Fruit fly (Drosophila melanogaster) whole organism, embryonic: ENCODE results near the gene CG31908.

Source experiments
- Aef1 ChIP-seq: fragments of 200-800 bp; sonication (Bioruptor generic); IDR thresholded peaks from 3 replicates; pipeline ENCODE4 v1.3.6; 2022; ENCODE audit warnings: missing biosample characterization, missing genetic modification characterization
- C15 ChIP-seq: fragments of 200-800 bp; sonication (Bioruptor generic); IDR thresholded peaks from 3 replicates; pipeline ENCODE4 v1.3.6; 2022; ENCODE audit warnings: missing biosample characterization, missing genetic modification characterization
- CG11093 ChIP-seq: fragments of 200-800 bp; sonication (Bioruptor generic); IDR thresholded peaks from 3 replicates; pipeline ENCODE4 v1.3.6; 2022; ENCODE audit warnings: missing biosample characterization, missing genetic modification characterization
- CG12155 ChIP-seq: fragments of 200-800 bp; sonication (Bioruptor generic); optimal IDR thresholded peaks from 3 replicates; lab custom pipeline; 2016; ENCODE audit warnings: missing biosample characterization, missing genetic modification characterization
- CG14965 ChIP-seq: fragments of 200-800 bp; sonication (Bioruptor generic); optimal IDR thresholded peaks from 2 replicates; lab custom pipeline; 2016; ENCODE audit warnings: missing biosample characterization, missing genetic modification characterization, borderline replicate concordance
- CG17829 ChIP-seq: fragments of 200-800 bp; optimal IDR thresholded peaks from 2 replicates; lab custom pipeline; 2019; ENCODE audit warnings: missing biosample characterization, mild to moderate bottlenecking, missing genetic modification characterization, moderate library complexity
- CG18764 ChIP-seq: fragments of 200-800 bp; sonication (Bioruptor generic); optimal IDR thresholded peaks from 3 replicates; lab custom pipeline; 2016; ENCODE audit warnings: missing biosample characterization, missing genetic modification characterization
- CG3065 ChIP-seq: fragments of 200-800 bp; sonication (Bioruptor generic); optimal IDR thresholded peaks from 2 replicates; lab custom pipeline; 2016; ENCODE audit warnings: missing biosample characterization, missing genetic modification characterization
- CG32772 ChIP-seq: fragments of 200-800 bp; sonication (Bioruptor generic); IDR thresholded peaks from 2 replicates; pipeline ENCODE4 v1.3.6; 2022; ENCODE audit warnings: missing biosample characterization, missing genetic modification characterization
- CG33213 ChIP-seq: fragments of 200-800 bp; sonication (Bioruptor generic); optimal IDR thresholded peaks from 3 replicates; lab custom pipeline; 2016; ENCODE audit warnings: missing biosample characterization, missing genetic modification characterization
- CG3407 ChIP-seq: fragments of 200-800 bp; sonication (Bioruptor generic); optimal IDR thresholded peaks from 2 replicates; lab custom pipeline; 2018; ENCODE audit warnings: missing biosample characterization, mild to moderate bottlenecking, missing genetic modification characterization
- CG34422 ChIP-seq: fragments of 200-800 bp; sonication (Bioruptor generic); IDR thresholded peaks from 3 replicates; pipeline ENCODE4 v1.3.6; 2022; ENCODE audit warnings: missing biosample characterization, missing genetic modification characterization
- CG43689 ChIP-seq: fragments of 200-800 bp; sonication (Bioruptor generic); IDR thresholded peaks from 2 replicates; pipeline ENCODE4 v1.3.6; 2022; ENCODE audit warnings: missing biosample characterization, missing genetic modification characterization
- CG7963 ChIP-seq: fragments of 200-800 bp; sonication (Bioruptor generic); IDR thresholded peaks from 3 replicates; pipeline ENCODE4 v1.3.6; 2022; ENCODE audit warnings: missing biosample characterization, missing genetic modification characterization; ENCODE audit not compliant: partially characterized antibody
- Chrac-16 ChIP-seq: fragments of 200-800 bp; sonication (Bioruptor generic); optimal IDR thresholded peaks from 3 replicates; lab custom pipeline; 2016; ENCODE audit warnings: missing biosample characterization, missing genetic modification characterization
- CoRest ChIP-seq: fragments of 200-800 bp; sonication (Bioruptor generic); optimal IDR thresholded peaks from 3 replicates; lab custom pipeline; 2018; ENCODE audit warnings: missing biosample characterization, mild to moderate bottlenecking, missing genetic modification characterization, moderate library complexity
- CrebB ChIP-seq: fragments of 200-800 bp; sonication (Bioruptor generic); optimal IDR thresholded peaks from 3 replicates; lab custom pipeline; 2018; ENCODE audit warnings: missing biosample characterization, mild to moderate bottlenecking, missing genetic modification characterization
- Dbx ChIP-seq: fragments of 200-800 bp; sonication (Bioruptor generic); IDR thresholded peaks from 3 replicates; pipeline ENCODE4 v1.3.6; 2022; ENCODE audit warnings: missing biosample characterization, missing genetic modification characterization
- ERR ChIP-seq: fragments of 200-800 bp; sonication (Bioruptor generic); optimal IDR thresholded peaks from 2 replicates; lab custom pipeline; 2016; ENCODE audit warnings: missing biosample characterization, missing genetic modification characterization
- Fer3 ChIP-seq: fragments of 200-800 bp; sonication (Bioruptor generic); optimal IDR thresholded peaks from 2 replicates; lab custom pipeline; 2018; ENCODE audit warnings: missing biosample characterization, mild to moderate bottlenecking, missing genetic modification characterization, moderate library complexity
- H15 ChIP-seq: fragments of 200-800 bp; sonication (Bioruptor generic); IDR thresholded peaks from 3 replicates; pipeline ENCODE4 v1.3.6; 2022; ENCODE audit warnings: missing biosample characterization, missing genetic modification characterization
- Hmx ChIP-seq: fragments of 200-800 bp; sonication (Bioruptor generic); optimal IDR thresholded peaks from 2 replicates; lab custom pipeline; 2016; ENCODE audit warnings: missing biosample characterization, missing genetic modification characterization
- Mrtf ChIP-seq: fragments of 200-800 bp; sonication (Bioruptor generic); IDR thresholded peaks from 3 replicates; pipeline ENCODE4 v1.3.6; 2022; ENCODE audit warnings: missing biosample characterization, missing genetic modification characterization
- NC2β ChIP-seq: fragments of 200-800 bp; sonication (Bioruptor generic); optimal IDR thresholded peaks from 2 replicates; lab custom pipeline; 2016; ENCODE audit warnings: missing biosample characterization, missing genetic modification characterization
- Nf-YA ChIP-seq: fragments of 200-800 bp; sonication (Bioruptor generic); IDR thresholded peaks from 2 replicates; pipeline ENCODE4 v1.3.6; 2022; ENCODE audit warnings: missing biosample characterization, missing genetic modification characterization
- NfI ChIP-seq: fragments of 200-800 bp; sonication (Bioruptor generic); optimal IDR thresholded peaks from 3 replicates; lab custom pipeline; 2018; ENCODE audit warnings: missing biosample characterization, mild to moderate bottlenecking, missing genetic modification characterization, moderate library complexity
- Rx ChIP-seq: fragments of 200-800 bp; sonication (Bioruptor generic); IDR thresholded peaks from 2 replicates; pipeline ENCODE4 v1.3.6; 2022; ENCODE audit warnings: missing biosample characterization, missing genetic modification characterization
- Xbp1 ChIP-seq: fragments of 200-800 bp; sonication (Bioruptor generic); optimal IDR thresholded peaks from 3 replicates; lab custom pipeline; 2016; ENCODE audit warnings: missing biosample characterization, mild to moderate bottlenecking, missing genetic modification characterization
- Xrp1 ChIP-seq: fragments of 200-800 bp; sonication (Bioruptor generic); IDR thresholded peaks from 2 replicates; pipeline ENCODE4 v1.3.6; 2022; ENCODE audit warnings: missing biosample characterization, missing genetic modification characterization
- ab ChIP-seq: fragments of 200-800 bp; sonication (Bioruptor generic); optimal IDR thresholded peaks from 2 replicates; lab custom pipeline; 2016; ENCODE audit warnings: missing biosample characterization, missing genetic modification characterization
- bbx ChIP-seq: fragments of 200-800 bp; sonication (Bioruptor generic); IDR thresholded peaks from 2 replicates; pipeline ENCODE4 v1.3.6; 2022; ENCODE audit warnings: missing biosample characterization, missing genetic modification characterization; ENCODE audit not compliant: partially characterized antibody
- cas ChIP-seq: fragments of 200-800 bp; sonication (Bioruptor generic); IDR thresholded peaks from 2 replicates; pipeline ENCODE4 v1.3.6; 2022; ENCODE audit warnings: missing biosample characterization, missing genetic modification characterization
- cato ChIP-seq: fragments of 200-800 bp; sonication (Bioruptor generic); optimal IDR thresholded peaks from 2 replicates; lab custom pipeline; 2016; ENCODE audit warnings: missing biosample characterization, missing genetic modification characterization, borderline replicate concordance
- crc ChIP-seq: fragments of 200-800 bp; sonication (Bioruptor generic); optimal IDR thresholded peaks from 2 replicates; lab custom pipeline; 2016; ENCODE audit warnings: missing biosample characterization, missing genetic modification characterization
- crol ChIP-seq: fragments of 200-800 bp; sonication (Bioruptor generic); IDR thresholded peaks from 2 replicates; pipeline ENCODE4 v1.3.6; 2022; ENCODE audit warnings: missing biosample characterization, missing genetic modification characterization
- dm ChIP-seq: fragments of 200-800 bp; sonication (Bioruptor generic); optimal IDR thresholded peaks from 3 replicates; lab custom pipeline; 2016; ENCODE audit warnings: missing biosample characterization, missing genetic modification characterization
- dysf ChIP-seq: fragments of 200-800 bp; sonication (Bioruptor generic); IDR thresholded peaks from 3 replicates; pipeline ENCODE4 v1.3.6; 2022; ENCODE audit warnings: missing biosample characterization, missing genetic modification characterization
- grau ChIP-seq: fragments of 200-800 bp; optimal IDR thresholded peaks from 3 replicates; lab custom pipeline; 2019; ENCODE audit warnings: missing biosample characterization, mild to moderate bottlenecking, missing genetic modification characterization, moderate library complexity
- gro ChIP-seq: fragments of 200-800 bp; sonication (Bioruptor generic); optimal IDR thresholded peaks from 2 replicates; lab custom pipeline; 2016; ENCODE audit warnings: missing biosample characterization, missing genetic modification characterization
- ind ChIP-seq: fragments of 200-800 bp; sonication (Bioruptor generic); optimal IDR thresholded peaks from 3 replicates; lab custom pipeline; 2016; ENCODE audit warnings: missing biosample characterization, missing genetic modification characterization
- kah ChIP-seq: fragments of 200-800 bp; sonication (Bioruptor generic); optimal IDR thresholded peaks from 2 replicates; lab custom pipeline; 2018; ENCODE audit warnings: missing biosample characterization, mild to moderate bottlenecking, missing genetic modification characterization
- knrl ChIP-seq: fragments of 200-800 bp; sonication (Bioruptor generic); IDR thresholded peaks from 3 replicates; pipeline ENCODE4 v1.3.6; 2022; ENCODE audit warnings: missing biosample characterization, missing genetic modification characterization; ENCODE audit not compliant: partially characterized antibody
- lilli ChIP-seq: fragments of 200-800 bp; sonication (Bioruptor generic); optimal IDR thresholded peaks from 3 replicates; lab custom pipeline; 2016; ENCODE audit warnings: missing biosample characterization, missing genetic modification characterization
- lola ChIP-seq, 3 experiments: fragments of >200 bp in 2 of 3; fragments of 200-800 bp in 1 of 3; sonication (Bioruptor generic) in 1 of 3; optimal IDR thresholded peaks; 2 replicates each; lab custom pipeline; 2017 to 2019; ENCODE audit warnings: missing biosample characterization in 3 of 3, missing genetic modification characterization in 3 of 3, mild to moderate bottlenecking in 1 of 3, moderate library complexity in 1 of 3
- pros ChIP-seq: fragments of 200-800 bp; sonication (Bioruptor generic); optimal IDR thresholded peaks from 3 replicates; lab custom pipeline; 2019; ENCODE audit warnings: missing biosample characterization, mild to moderate bottlenecking, missing genetic modification characterization, moderate library complexity
- repo ChIP-seq: fragments of 200-800 bp; sonication (Bioruptor generic); optimal IDR thresholded peaks from 2 replicates; lab custom pipeline; 2016; ENCODE audit warnings: missing biosample characterization, missing genetic modification characterization
- sim ChIP-seq: fragments of 200-800 bp; sonication (Bioruptor generic); IDR thresholded peaks from 2 replicates; pipeline ENCODE4 v1.3.6; 2022; ENCODE audit warnings: missing biosample characterization, missing genetic modification characterization
- ssp ChIP-seq: fragments of 200-800 bp; sonication (Bioruptor generic); IDR thresholded peaks from 2 replicates; pipeline ENCODE4 v1.3.6; 2022; ENCODE audit warnings: missing biosample characterization, missing genetic modification characterization
- wek ChIP-seq: fragments of 200-800 bp; sonication (Bioruptor generic); optimal IDR thresholded peaks from 3 replicates; lab custom pipeline; 2018; ENCODE audit warnings: missing biosample characterization, mild to moderate bottlenecking, missing genetic modification characterization, moderate library complexity
- wor ChIP-seq: fragments of 200-800 bp; sonication (Bioruptor generic); IDR thresholded peaks from 2 replicates; pipeline ENCODE4 v1.3.6; 2022; ENCODE audit warnings: missing biosample characterization, missing genetic modification characterization
- zfh1 ChIP-seq: fragments of 200-800 bp; sonication (Bioruptor generic); IDR thresholded peaks from 3 replicates; pipeline ENCODE4 v1.3.6; 2022; ENCODE audit warnings: missing biosample characterization, missing genetic modification characterization

CG31908 gene

DNA sequence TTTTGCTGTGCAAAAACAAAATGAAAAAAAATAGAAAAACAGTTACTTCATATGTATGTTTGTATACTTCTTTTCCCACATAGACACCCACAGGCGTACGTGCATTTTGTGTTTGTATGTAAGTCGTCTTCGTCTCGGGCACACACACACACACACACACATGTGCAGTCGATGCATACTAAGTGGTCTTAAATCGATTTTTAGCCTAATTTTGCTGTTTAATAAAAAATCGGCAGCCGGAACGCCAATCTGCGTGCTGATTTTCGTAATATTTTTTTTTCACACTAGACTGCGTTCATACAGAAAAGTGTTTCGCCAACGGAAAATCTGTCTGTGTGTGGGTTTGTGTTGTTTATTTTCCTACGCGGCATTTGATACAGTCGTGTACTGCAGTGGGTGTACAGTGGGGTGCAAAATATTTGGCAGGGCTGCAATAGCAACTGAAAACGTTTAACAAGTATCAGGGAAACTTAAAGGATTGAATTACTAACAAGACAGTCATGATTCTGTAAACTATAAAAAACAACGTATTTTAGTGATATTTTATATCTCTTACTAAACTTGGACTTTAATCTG lies 6.0 kb upstream of the CG31908 start (continued):
- TF ChIP-seq wek (GFP tag; lab: Kevin White, UChicago) (peak; percentile 41), pros (GFP tag; lab: Kevin White, UChicago) (peak; percentile 19), gro (peak; percentile 55), Aef1 (GFP tag; lab: Robert Waterston, UW) (peak; percentile 21; the same call in 1 of the 3 replicates), zfh1 (GFP tag; lab: Robert Waterston, UW) (peak; percentile 65; the same call in 2 of the 3 replicates), lilli (GFP tag; lab: Kevin White, UChicago) (peak; percentile 69), CG7963 (no peak), sim (GFP tag; lab: Robert Waterston, UW) (0 out of 2 replicates have a peak, but pooled peaks have one; percentile 19), lola (GFP tag; optimal IDR thresholded peaks at IDR 0.05; lab: Kevin White, UChicago) (no peak), CG14965 (GFP tag; lab: Kevin White, UChicago) (no peak), Xrp1 (GFP tag; lab: Robert Waterston, UW) (peak; percentile 61), NC2β (no peak), ind (GFP tag; lab: Kevin White, UChicago) (peak; percentile 9), CoRest (tag; lab: Kevin White, UChicago) (no peak), dysf (no peak), kah (GFP tag; lab: Kevin White, UChicago) (peak; percentile 17), ERR (GFP tag; lab: Kevin White, UChicago) (peak; percentile 32), cas (GFP tag; lab: Robert Waterston, UW) (0 out of 2 replicates have a peak, but pooled peaks have one; percentile 46), ab (GFP tag; lab: Kevin White, UChicago) (no peak), Nf-YA (GFP tag; lab: Robert Waterston, UW) (no peak), Dbx (GFP tag; lab: Robert Waterston, UW) (peak; percentile 34; the same call in 1 of the 3 replicates), grau (peak; percentile 6), wor (GFP tag; lab: Robert Waterston, UW) (no peak), NfI (GFP tag; lab: Kevin White, UChicago) (peak; percentile 39), CG32772 (no peak)

DNA sequence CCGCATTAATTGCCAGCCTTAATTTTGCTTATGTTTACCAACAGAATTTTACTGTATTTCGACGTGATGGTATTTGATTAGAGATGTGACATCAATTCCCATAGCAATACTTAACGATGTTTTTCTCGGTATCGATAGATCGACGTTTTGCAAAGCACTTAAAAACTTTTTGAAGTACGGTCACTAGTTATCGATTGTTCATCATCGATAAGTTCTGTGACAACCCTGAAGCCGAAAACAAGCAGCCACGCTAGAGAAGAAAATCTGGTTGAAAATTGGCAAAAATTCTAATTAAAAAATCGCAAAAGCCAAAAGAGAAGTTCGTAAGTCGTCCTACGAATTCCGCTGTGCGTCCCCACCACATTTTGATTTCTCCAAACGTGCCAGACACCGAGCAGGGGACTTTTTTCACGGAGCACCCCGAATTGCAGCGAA lies 5.3 kb upstream of the CG31908 start, which contains the start of the genes Rab30 and Caper:
Rab30 (minus strand) TSS at position 90 of the 435 bp plus-strand sequence.
Caper (plus strand) TSS at position 205 of the 435 bp plus-strand sequence.
- peak; percentile 39 for TF ChIP-seq Chrac-16 (GFP tag; lab: Kevin White, UChicago)
- TF ChIP-seq CG3065 (GFP tag; lab: Kevin White, UChicago): no peak
- no peak for TF ChIP-seq Hmx
- no peak for TF ChIP-seq CG18764 (GFP tag; lab: Kevin White, UChicago)
- no peak for TF ChIP-seq Rx (GFP tag; lab: Robert Waterston, UW)
- TF ChIP-seq H15 (GFP tag; lab: Robert Waterston, UW): no peak
- TF ChIP-seq cato (GFP tag; lab: Kevin White, UChicago): no peak
- peak; percentile 57; the same call in 2 of the 3 replicates for TF ChIP-seq CG34422
- peak; percentile 62 for TF ChIP-seq ssp (GFP tag; lab: Robert Waterston, UW)
- TF ChIP-seq bbx (GFP tag; lab: Robert Waterston, UW): peak; percentile 99
- TF ChIP-seq dm (GFP tag; lab: Kevin White, UChicago): peak; percentile 90
- no peak for TF ChIP-seq Mrtf (GFP tag; lab: Robert Waterston, UW)
- TF ChIP-seq knrl (GFP tag; lab: Robert Waterston, UW): peak; percentile 99
- TF ChIP-seq CrebB (tag; lab: Kevin White, UChicago): peak; percentile 13
- TF ChIP-seq Fer3 (tag; lab: Kevin White, UChicago): peak; percentile 33
- peak; percentile 63 for TF ChIP-seq Xbp1 (GFP tag; lab: Kevin White, UChicago)
- no peak for TF ChIP-seq CG3407 (GFP tag; lab: Kevin White, UChicago)
- peak; percentile 56 for TF ChIP-seq CG12155 (GFP tag; lab: Kevin White, UChicago)
- TF ChIP-seq CG17829 (tag; lab: Kevin White, UChicago): peak; percentile 74
- no peak for TF ChIP-seq CG11093
- peak; percentile 46 for TF ChIP-seq CoRest (tag; lab: Kevin White, UChicago)
- peak; percentile 62 for TF ChIP-seq repo (GFP tag; lab: Kevin White, UChicago)
- TF ChIP-seq crc (GFP tag; lab: Kevin White, UChicago): no peak
- TF ChIP-seq NC2β: peak; percentile 63
- no peak for TF ChIP-seq C15 (GFP tag; lab: Robert Waterston, UW)
- peak; percentile 74 for TF ChIP-seq CG33213 (GFP tag; lab: Kevin White, UChicago)
- no peak for TF ChIP-seq crol (GFP tag; lab: Robert Waterston, UW)
- TF ChIP-seq CG43689 (GFP tag; lab: Robert Waterston, UW): no peak
